Worm (Caenorhabditis elegans): ENCODE results near the gene Y43F8B.13.

ce11 chrV:19432972-19433371 lies 22.8 kb upstream of the Y43F8B.13 start, which contains the start of gene C25F9.11:
- no peak for TF ChIP-seq him-1 (tag; optimal IDR thresholded peaks at IDR 0.05)
- no peak for TF ChIP-seq dao-5 (tag; optimal IDR thresholded peaks at IDR 0.05)
- no peak for TF ChIP-seq W03F9.2 (tag; optimal IDR thresholded peaks at IDR 0.05)
